Worm (Caenorhabditis elegans) whole organism, young adult: Measurements from ENCODE around the gene nspg-1.

Experiments used
- B0019.2 ChIP-seq: fragments of 200-800 bp; sonication (Bioruptor generic); conservative IDR thresholded peaks from 2 replicates; pipeline ENCODE4 v1.3.6; 2022; ENCODE audit warnings: missing genetic modification reagents, missing genetic modification characterization, missing compliant biosample characterization
- B0035.1 ChIP-seq: sonication (generic microtip); optimal IDR thresholded peaks from 2 replicates; lab custom pipeline; 2016; ENCODE audit warnings: missing genetic modification characterization, mild to moderate bottlenecking, missing compliant biosample characterization, missing genotype, missing genetic modification reagents
- F10E7.11 ChIP-seq: sonication (generic microtip); optimal IDR thresholded peaks from 2 replicates; lab custom pipeline; 2017; ENCODE audit warnings: mild to moderate bottlenecking, missing genetic modification characterization, moderate library complexity, missing compliant biosample characterization
- F23B12.7 ChIP-seq: sonication (generic microtip); optimal IDR thresholded peaks from 2 replicates; lab custom pipeline; 2017; ENCODE audit warnings: missing genetic modification characterization, mild to moderate bottlenecking, missing compliant biosample characterization, antibody characterized with exemption, moderate library complexity; ENCODE audit not compliant: insufficient read depth
- F37B4.10 ChIP-seq: fragments of 200-800 bp; sonication (Bioruptor generic); IDR thresholded peaks from 2 replicates; pipeline ENCODE4 v1.3.6; 2022; ENCODE audit warnings: missing genetic modification characterization, missing compliant biosample characterization
- F39B2.1 ChIP-seq: fragments of 200-800 bp; sonication (Bioruptor generic); IDR thresholded peaks from 2 replicates; pipeline ENCODE4 v1.3.6; 2022; ENCODE audit warnings: missing genetic modification reagents, missing genetic modification characterization, missing compliant biosample characterization
- F55B11.4 ChIP-seq: sonication (generic microtip); optimal IDR thresholded peaks from 2 replicates; lab custom pipeline; 2016; ENCODE audit warnings: missing compliant biosample characterization, missing genetic modification characterization, borderline replicate concordance; ENCODE audit not compliant: insufficient read depth
- F57C9.4 ChIP-seq: sonication (generic microtip); optimal IDR thresholded peaks from 2 replicates; lab custom pipeline; 2017; ENCODE audit warnings: mild to moderate bottlenecking, missing genetic modification characterization, missing compliant biosample characterization
- K11D2.4 ChIP-seq: fragments of 200-800 bp; sonication (Bioruptor generic); IDR thresholded peaks from 2 replicates; pipeline ENCODE4 v1.3.6; 2022; ENCODE audit warnings: missing genetic modification reagents, missing genetic modification characterization, missing compliant biosample characterization
- K12H6.12 ChIP-seq: fragments of 200-800 bp; sonication (Bioruptor generic); optimal IDR thresholded peaks from 2 replicates; lab custom pipeline; 2018; ENCODE audit warnings: mild to moderate bottlenecking, missing genetic modification characterization, missing compliant biosample characterization
- T07F8.4 ChIP-seq: sonication (generic microtip); optimal IDR thresholded peaks from 2 replicates; lab custom pipeline; 2016; ENCODE audit warnings: mild to moderate bottlenecking, missing genetic modification characterization, moderate library complexity, missing compliant biosample characterization
- akir-1 ChIP-seq: fragments of 200-800 bp; sonication (Bioruptor generic); optimal IDR thresholded peaks from 2 replicates; lab custom pipeline; 2018; ENCODE audit warnings: mild to moderate bottlenecking, missing genetic modification characterization, moderate library complexity, missing compliant biosample characterization
- ama-1 ChIP-seq, 3 experiments: fragments of 150-350 bp in 1 of 3; sonication (generic microtip) in 2 of 3; optimal IDR thresholded peaks; 2 replicates each; lab custom pipeline; 2014 to 2018; ENCODE audit warnings: missing biosample characterization in 2 of 3, missing genetic modification characterization in 2 of 3, missing genetic modification reagents in 2 of 3
- attf-3 ChIP-seq: fragments of 200-800 bp; sonication (Bioruptor generic); conservative IDR thresholded peaks from 2 replicates; pipeline ENCODE4 v1.3.6; 2022; ENCODE audit warnings: missing genetic modification reagents, missing genetic modification characterization, missing compliant biosample characterization
- attf-5 ChIP-seq: fragments of 200-800 bp; sonication (Bioruptor generic); optimal IDR thresholded peaks from 2 replicates; lab custom pipeline; 2018; ENCODE audit warnings: mild to moderate bottlenecking, missing genetic modification characterization, missing compliant biosample characterization
- bed-2 ChIP-seq: fragments of 200-800 bp; sonication (Bioruptor generic); IDR thresholded peaks from 2 replicates; pipeline ENCODE4 v1.3.6; 2022; ENCODE audit warnings: missing genetic modification reagents, missing genetic modification characterization, missing compliant biosample characterization
- ceh-40 ChIP-seq: fragments of 200-800 bp; sonication (Bioruptor generic); IDR thresholded peaks from 2 replicates; pipeline ENCODE4 v1.3.6; 2022; ENCODE audit warnings: missing genetic modification characterization, missing compliant biosample characterization
- ceh-91 ChIP-seq: fragments of 200-800 bp; sonication (Bioruptor generic); IDR thresholded peaks from 2 replicates; pipeline ENCODE4 v1.3.6; 2022; ENCODE audit warnings: missing genetic modification reagents, missing genetic modification characterization, missing compliant biosample characterization
- dpff-1 ChIP-seq: sonication (generic microtip); optimal IDR thresholded peaks from 2 replicates; lab custom pipeline; 2017; ENCODE audit warnings: mild to moderate bottlenecking, missing genetic modification characterization, missing compliant biosample characterization
- efl-1 ChIP-seq: fragments of 150-350 bp; optimal IDR thresholded peaks from 2 replicates; lab custom pipeline; 2014; ENCODE audit warnings: missing biosample characterization, missing genetic modification reagents, missing genetic modification characterization
- fkh-3 ChIP-seq: sonication (generic microtip); optimal IDR thresholded peaks from 2 replicates; lab custom pipeline; 2016; ENCODE audit warnings: mild to moderate bottlenecking, missing genetic modification characterization, missing compliant biosample characterization
- him-1 ChIP-seq: sonication (generic microtip); optimal IDR thresholded peaks from 2 replicates; lab custom pipeline; 2016; ENCODE audit warnings: missing genotype, missing genetic modification reagents, missing genetic modification characterization, missing compliant biosample characterization
- hlh-12 ChIP-seq: sonication (generic microtip); optimal IDR thresholded peaks from 2 replicates; lab custom pipeline; 2016; ENCODE audit warnings: missing genetic modification characterization, missing compliant biosample characterization
- madf-8 ChIP-seq: fragments of 200-800 bp; sonication (Bioruptor generic); conservative IDR thresholded peaks from 2 replicates; pipeline ENCODE4 v1.3.6; 2022; ENCODE audit warnings: missing genetic modification reagents, missing genetic modification characterization, missing compliant biosample characterization
- nhr-179 ChIP-seq: sonication (generic microtip); optimal IDR thresholded peaks from 2 replicates; lab custom pipeline; 2016; ENCODE audit warnings: mild to moderate bottlenecking, missing genetic modification characterization, missing compliant biosample characterization
- pha-4 ChIP-seq: fragments of 150-350 bp; sonication (generic microtip); optimal IDR thresholded peaks from 2 replicates; lab custom pipeline; 2014; ENCODE audit warnings: missing biosample characterization, missing genetic modification reagents, missing genetic modification characterization
- rpc-1 ChIP-seq, 2 experiments: fragments of 150-350 bp in 1 of 2; sonication (generic microtip) in 1 of 2; optimal IDR thresholded peaks; 2 replicates each; lab custom pipeline; 2014 to 2018; ENCODE audit warnings: missing biosample characterization in 1 of 2, missing genetic modification characterization in 1 of 2, missing genetic modification reagents in 1 of 2, missing genotype in 1 of 2
- snpc-4 ChIP-seq, 5 experiments: fragments of 150-350 bp in 1 of 5; sonication (generic microtip) in 4 of 5; optimal IDR thresholded peaks; 2 replicates each; lab custom pipeline; 2014 to 2018; ENCODE audit warnings: missing genetic modification characterization in 5 of 5, missing biosample characterization in 3 of 5, antibody characterized with exemption in 2 of 5, mild to moderate bottlenecking in 2 of 5, missing compliant biosample characterization in 2 of 5, missing genotype in 2 of 5, moderate library complexity in 2 of 5, missing genetic modification reagents in 1 of 5
- tbx-9 ChIP-seq: sonication (generic microtip); optimal IDR thresholded peaks from 2 replicates; lab custom pipeline; 2016; ENCODE audit warnings: borderline replicate concordance, missing genetic modification characterization, inconsistent platforms, missing compliant biosample characterization
- tlf-1 ChIP-seq: fragments of 200-800 bp; sonication (Bioruptor generic); optimal IDR thresholded peaks from 2 replicates; lab custom pipeline; 2018; ENCODE audit warnings: mild to moderate bottlenecking, missing genetic modification characterization, missing compliant biosample characterization
- unc-62 ChIP-seq: fragments of 150-350 bp; optimal IDR thresholded peaks from 2 replicates; lab custom pipeline; 2014; ENCODE audit warnings: missing biosample characterization, missing genetic modification reagents, missing genetic modification characterization
- ztf-22 ChIP-seq: fragments of 200-800 bp; sonication (Bioruptor generic); optimal IDR thresholded peaks from 2 replicates; lab custom pipeline; 2018; ENCODE audit warnings: mild to moderate bottlenecking, missing genetic modification characterization, moderate library complexity, missing compliant biosample characterization
- ztf-26 ChIP-seq: sonication (generic microtip); optimal IDR thresholded peaks from 2 replicates; lab custom pipeline; 2017; ENCODE audit warnings: missing genetic modification characterization, missing compliant biosample characterization
- ztf-28 ChIP-seq: fragments of 200-800 bp; sonication (Bioruptor generic); IDR thresholded peaks from 2 replicates; pipeline ENCODE4 v1.3.6; 2022; ENCODE audit warnings: missing genetic modification reagents, missing genetic modification characterization, missing compliant biosample characterization

The nspg-1 gene

DNA sequence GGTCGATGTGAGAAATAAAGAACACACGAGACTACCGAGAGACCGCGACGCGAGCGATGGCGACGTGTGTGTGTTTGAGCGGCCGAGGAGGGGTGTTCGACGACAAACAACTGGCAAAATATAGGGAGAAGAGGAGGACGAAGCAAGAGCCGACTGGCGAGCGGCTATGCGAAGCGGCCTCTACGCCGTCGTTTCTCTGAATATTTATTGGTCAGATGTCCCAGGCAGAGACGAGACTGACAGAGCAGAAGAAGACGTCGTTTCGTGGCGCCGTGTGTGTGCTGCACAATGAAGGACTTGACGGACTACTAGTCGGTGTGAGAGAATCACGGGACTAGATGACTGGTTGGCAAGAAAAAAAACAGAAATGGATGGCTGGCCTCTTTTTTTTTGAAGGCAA, 48.7 kb downstream of the nspg-1 start (continued):
- TF ChIP-seq ceh-91 (GFP tag; lab: Robert Waterston, UW) = no peak
- TF ChIP-seq B0019.2 (GFP tag; lab: Robert Waterston, UW) = no peak
- TF ChIP-seq snpc-4 (GFP tag; optimal IDR thresholded peaks at IDR 0.05; lab: Kevin White, UChicago) = no peak
- TF ChIP-seq snpc-4 (tag; optimal IDR thresholded peaks at IDR 0.05; lab: Kevin White, UChicago) = no peak
- no peak for TF ChIP-seq K11D2.4 (GFP tag; lab: Robert Waterston, UW)
- no peak for TF ChIP-seq ztf-26 (tag; lab: Kevin White, UChicago)
- no peak for TF ChIP-seq efl-1 (GFP tag; lab: Kevin White, UChicago)
- TF ChIP-seq T07F8.4 = no peak
- peak; percentile 50 for TF ChIP-seq attf-5 (GFP tag; lab: Kevin White, UChicago)
- no peak for TF ChIP-seq hlh-12 (tag; lab: Kevin White, UChicago)
- TF ChIP-seq ceh-40 (GFP tag; lab: Robert Waterston, UW) = no peak
- TF ChIP-seq unc-62 (GFP tag; lab: Kevin White, UChicago) = no peak
- TF ChIP-seq F37B4.10 (GFP tag; lab: Robert Waterston, UW) = no peak
- TF ChIP-seq tbx-9 (tag; lab: Kevin White, UChicago) = no peak
- no peak for TF ChIP-seq B0035.1
- no peak for TF ChIP-seq akir-1 (GFP tag; lab: Kevin White, UChicago)
- no peak for TF ChIP-seq madf-8 (GFP tag; lab: Robert Waterston, UW)
- TF ChIP-seq F10E7.11 (tag; lab: Kevin White, UChicago) = no peak
- TF ChIP-seq F55B11.4 = no peak
- no peak for TF ChIP-seq ztf-28 (GFP tag; lab: Robert Waterston, UW)
- TF ChIP-seq fkh-3 (tag; lab: Kevin White, UChicago) = no peak
- no peak for TF ChIP-seq tlf-1 (GFP tag; lab: Kevin White, UChicago)
- TF ChIP-seq ztf-22 (GFP tag; lab: Kevin White, UChicago) = no peak
- TF ChIP-seq attf-3 (GFP tag; lab: Robert Waterston, UW) = no peak
- no peak for TF ChIP-seq rpc-1 (optimal IDR thresholded peaks at IDR 0.05; lab: Kevin White, UChicago)
- no peak for TF ChIP-seq rpc-1 (tag; optimal IDR thresholded peaks at IDR 0.05; lab: Kevin White, UChicago)
- TF ChIP-seq F39B2.1 (GFP tag; lab: Robert Waterston, UW) = no peak
- no peak for TF ChIP-seq bed-2 (GFP tag; lab: Robert Waterston, UW)
- TF ChIP-seq F23B12.7 (tag; lab: Kevin White, UChicago) = no peak
- peak; percentile 64 for TF ChIP-seq K12H6.12 (tag; lab: Kevin White, UChicago)
- TF ChIP-seq, all 124 proteins: peak for 7

DNA sequence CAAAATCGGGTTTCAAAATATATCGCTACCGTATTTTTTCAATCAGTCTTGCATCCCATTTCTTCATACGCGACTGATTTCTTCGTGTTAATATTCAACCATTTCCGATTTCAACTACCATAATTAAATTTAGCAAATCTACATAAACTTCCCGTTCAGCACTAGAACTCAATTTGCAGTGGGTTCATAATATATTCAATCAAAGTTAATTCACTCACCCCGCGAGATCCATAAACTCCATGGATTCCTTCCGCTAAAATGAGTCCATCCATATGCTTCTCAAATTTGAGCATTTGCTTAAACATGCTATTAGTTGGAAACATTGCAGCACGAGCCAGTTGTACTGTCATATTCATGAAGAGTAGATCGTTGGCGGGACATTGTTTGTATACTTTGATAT, 49.4 kb downstream of the nspg-1 start:
- TF ChIP-seq him-1 (tag; lab: Kevin White, UChicago) (no peak), attf-5 (GFP tag; lab: Kevin White, UChicago) (no peak), nhr-179 (tag; lab: Kevin White, UChicago) (no peak), F57C9.4 (no peak), ztf-22 (GFP tag; lab: Kevin White, UChicago) (no peak)

DNA sequence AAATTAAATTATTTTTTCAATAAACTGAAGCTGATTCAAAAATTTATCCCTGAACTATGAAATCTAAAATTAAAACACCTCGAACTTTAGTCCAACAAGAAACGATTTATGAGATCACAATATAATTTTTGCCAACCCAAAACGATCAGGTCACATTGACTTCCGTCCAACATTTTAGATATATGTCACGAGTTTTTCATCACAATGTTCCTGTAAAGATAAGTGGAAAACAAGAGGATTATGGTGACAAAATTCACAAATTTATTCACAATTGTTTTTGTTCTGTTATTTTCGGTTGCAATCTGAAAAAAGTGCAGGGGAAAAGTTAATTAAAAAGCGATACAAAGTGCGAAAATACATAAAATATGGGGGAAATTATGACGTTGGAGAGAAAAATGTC, 51.2 kb downstream of the nspg-1 start:
- TF ChIP-seq ceh-91 (GFP tag; lab: Robert Waterston, UW) (no peak), ama-1 (optimal IDR thresholded peaks at IDR 0.05; lab: Kevin White, UChicago) (no peak), ama-1 (GFP tag; optimal IDR thresholded peaks at IDR 0.05; lab: Kevin White, UChicago) (peak in 1 of 2 experiments; percentile 66)

DNA sequence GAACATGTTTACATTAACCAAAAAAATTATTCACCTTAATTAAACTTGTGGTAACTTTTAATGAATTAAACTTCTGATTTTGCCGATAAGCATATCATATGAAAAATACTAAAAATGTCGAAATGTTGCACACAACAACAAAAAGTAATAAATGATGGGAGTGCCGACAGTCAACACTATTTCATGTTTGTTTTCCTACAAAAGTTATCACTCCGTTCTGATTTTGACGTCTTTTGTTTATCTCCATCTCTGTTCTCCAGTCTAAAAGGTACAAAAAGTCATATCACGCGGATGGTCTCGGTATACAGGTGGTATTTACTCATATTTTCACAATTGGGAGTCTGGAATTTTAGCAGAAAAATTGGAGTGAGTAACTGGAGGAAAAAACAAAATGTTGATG, 52.5 kb downstream of the nspg-1 start:
- peak; percentile 9 for TF ChIP-seq pha-4 (tag; lab: Kevin White, UChicago)
- TF ChIP-seq dpff-1 (tag; lab: Kevin White, UChicago) = no peak
- TF ChIP-seq, all 124 proteins: peak for 1
